Fruit fly (Drosophila melanogaster): ENCODE data around the gene CG16853.

dm6 chr2L:13570016-13570415, 27.9 kb downstream of the CG16853 start:
- TF ChIP-seq ttk (optimal IDR thresholded peaks at IDR 0.05) (no peak), h (optimal IDR thresholded peaks at IDR 0.05) (no peak), psq (optimal IDR thresholded peaks at IDR 0.05) (no peak), Sin3A (optimal IDR thresholded peaks at IDR 0.05) (no peak)
